Fruit fly (Drosophila melanogaster): Measurements from ENCODE around the gene CIAPIN1.
A peak's percentile ranks its signal among the peaks of the same experiment; 100 is the strongest.

CIAPIN1 gene

dm6 chr2L:15038339-15039308, at the start of gene CIAPIN1:
CIAPIN1 (minus strand) TSS chr2L:15038861.
- TF ChIP-seq lab (GFP tag; optimal IDR thresholded peaks at IDR 0.05) (no peak), Elba2 (GFP tag; optimal IDR thresholded peaks at IDR 0.05) (no peak), hbn (GFP tag; IDR thresholded peaks at IDR 0.05; ENCODE audit: partially characterized antibody) (peak; percentile 55), run (tag; optimal IDR thresholded peaks at IDR 0.05) (no peak), CG4707 (GFP tag; optimal IDR thresholded peaks at IDR 0.05) (no peak), Bgb (GFP tag; IDR thresholded peaks at IDR 0.05; ENCODE audit: partially characterized antibody) (peak; percentile 52), tio (GFP tag; optimal IDR thresholded peaks at IDR 0.05) (peak; percentile 22), amos (GFP tag; IDR thresholded peaks at IDR 0.05; ENCODE audit: partially characterized antibody) (peak; percentile 50), vvl (GFP tag; IDR thresholded peaks at IDR 0.05) (0 out of 2 replicates have a peak, but pooled peaks have one; percentile 6), tll (GFP tag; optimal IDR thresholded peaks at IDR 0.05) (peak in 1 of 2 experiments; percentile 32), ftz-f1 (GFP tag; optimal IDR thresholded peaks at IDR 0.05) (no peak), cato (GFP tag; optimal IDR thresholded peaks at IDR 0.05; ENCODE audit: borderline replicate concordance) (no peak), Ptx1 (GFP tag; IDR thresholded peaks at IDR 0.05) (no peak), CG7963 (GFP tag; IDR thresholded peaks at IDR 0.05; ENCODE audit: partially characterized antibody) (peak; percentile 40; the same call in 1 of the 3 replicates), ase (GFP tag; IDR thresholded peaks at IDR 0.05) (no peak), CG14860 (GFP tag; IDR thresholded peaks at IDR 0.05; ENCODE audit: partially characterized antibody) (peak; percentile 46), row (GFP tag; IDR thresholded peaks at IDR 0.05) (peak; percentile 16), Lim3 (GFP tag; IDR thresholded peaks at IDR 0.05) (no peak), grau (tag; optimal IDR thresholded peaks at IDR 0.05) (no peak), E2f2 (GFP tag; IDR thresholded peaks at IDR 0.05) (peak; percentile 8; the same call in 1 of the 2 replicates), psq (GFP tag; optimal IDR thresholded peaks at IDR 0.05) (no peak), sc (optimal IDR thresholded peaks at IDR 0.05) (no peak), sc (GFP tag; optimal IDR thresholded peaks at IDR 0.05) (no peak), CG34422 (GFP tag; IDR thresholded peaks at IDR 0.05) (peak; percentile 11; the same call in 1 of the 3 replicates), CTCF (GFP tag; optimal IDR thresholded peaks at IDR 0.05) (no peak), CG11093 (GFP tag; IDR thresholded peaks at IDR 0.05) (no peak), Fer1 (GFP tag; optimal IDR thresholded peaks at IDR 0.05) (no peak), lola (GFP tag; optimal IDR thresholded peaks at IDR 0.05) (peak in 1 of 3 experiments; percentile 16), vnd (GFP tag; IDR thresholded peaks at IDR 0.05; ENCODE audit: partially characterized antibody) (peak; percentile 16; the same call in 2 of the 3 replicates), Opbp (GFP tag; IDR thresholded peaks at IDR 0.05; ENCODE audit: partially characterized antibody) (peak; percentile 54; the same call in 2 of the 3 replicates), ato (GFP tag; IDR thresholded peaks at IDR 0.05; ENCODE audit: partially characterized antibody) (peak; percentile 62; the same call in 1 of the 2 replicates), Bdp1 (GFP tag; optimal IDR thresholded peaks at IDR 0.05) (no peak), yki (optimal IDR thresholded peaks at IDR 0.05) (no peak), CG12659 (GFP tag; optimal IDR thresholded peaks at IDR 0.05) (no peak), Max (GFP tag; optimal IDR thresholded peaks at IDR 0.05) (no peak), Dref (GFP tag; IDR thresholded peaks at IDR 0.05) (peak; percentile 78), bbx (GFP tag; IDR thresholded peaks at IDR 0.05; ENCODE audit: partially characterized antibody) (peak; percentile 65), CG15514 (GFP tag; optimal IDR thresholded peaks at IDR 0.05) (peak; percentile 83), D19A (tag; optimal IDR thresholded peaks at IDR 0.05) (no peak), gce (GFP tag; IDR thresholded peaks at IDR 0.05) (no peak), sens (GFP tag) (no peak), CG3995 (GFP tag; optimal IDR thresholded peaks at IDR 0.05) (peak; percentile 97), nerfin-2 (GFP tag; IDR thresholded peaks at IDR 0.05; ENCODE audit: partially characterized antibody) (peak; percentile 66), MESR4 (GFP tag; optimal IDR thresholded peaks at IDR 0.05) (peak; percentile 69), stwl (tag; optimal IDR thresholded peaks at IDR 0.05) (peak; percentile 28), Sry-δ (GFP tag; optimal IDR thresholded peaks at IDR 0.05) (peak; percentile 70), danr (GFP tag; IDR thresholded peaks at IDR 0.05) (no peak), Xrp1 (GFP tag; IDR thresholded peaks at IDR 0.05) (no peak)
